Fruit fly (Drosophila melanogaster) whole organism: Measurements from ENCODE around the gene CG17239.

ENCODE experiments used
- CG8478 ChIP-seq: fragments of >200 bp; optimal IDR thresholded peaks from 2 replicates; lab custom pipeline; 2018; ENCODE audit warnings: inconsistent platforms
- Dll ChIP-seq: fragments of >200 bp; optimal IDR thresholded peaks from 2 replicates; lab custom pipeline; 2017
- EcR ChIP-seq, 2 experiments: fragments of >200 bp; optimal IDR thresholded peaks; 2 replicates each; lab custom pipeline; 2017; ENCODE audit warnings: missing biosample characterization in 2 of 2, missing genetic modification characterization in 2 of 2, missing genetic modification reagents in 2 of 2
- pan ChIP-seq: fragments of >200 bp; optimal IDR thresholded peaks from 2 replicates; lab custom pipeline; 2017
- psq ChIP-seq: fragments of >200 bp; optimal IDR thresholded peaks from 2 replicates; lab custom pipeline; 2017
- usp ChIP-seq: fragments of >200 bp; optimal IDR thresholded peaks from 2 replicates; lab custom pipeline; 2017; ENCODE audit warnings: missing biosample characterization, missing genetic modification characterization, mixed read lengths

Gene CG17239

DNA sequence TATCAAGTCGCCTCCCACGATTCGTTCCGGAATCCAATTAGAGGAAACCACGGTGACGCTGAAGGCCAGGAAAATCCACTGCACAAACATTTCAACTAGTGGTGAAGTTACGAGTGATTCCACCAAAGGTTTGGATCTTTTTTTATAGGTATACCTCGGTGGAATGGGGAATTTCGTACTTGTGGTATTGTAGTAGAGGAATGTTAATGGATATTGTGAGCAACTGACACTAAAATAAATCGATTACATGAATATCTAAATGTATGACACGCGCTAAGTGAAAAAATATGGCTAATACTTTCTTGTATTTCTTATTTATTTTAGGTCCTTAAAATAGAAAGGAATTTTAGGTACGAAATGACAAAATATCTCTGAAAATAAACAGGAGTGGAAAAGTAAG is at the start of gene CG17239:
CG17239 (minus strand) TSS at position 101 of the 400 bp plus-strand sequence.
- no peak for TF ChIP-seq EcR (GFP tag; optimal IDR thresholded peaks at IDR 0.05; lab: Kevin White, UChicago)

DNA sequence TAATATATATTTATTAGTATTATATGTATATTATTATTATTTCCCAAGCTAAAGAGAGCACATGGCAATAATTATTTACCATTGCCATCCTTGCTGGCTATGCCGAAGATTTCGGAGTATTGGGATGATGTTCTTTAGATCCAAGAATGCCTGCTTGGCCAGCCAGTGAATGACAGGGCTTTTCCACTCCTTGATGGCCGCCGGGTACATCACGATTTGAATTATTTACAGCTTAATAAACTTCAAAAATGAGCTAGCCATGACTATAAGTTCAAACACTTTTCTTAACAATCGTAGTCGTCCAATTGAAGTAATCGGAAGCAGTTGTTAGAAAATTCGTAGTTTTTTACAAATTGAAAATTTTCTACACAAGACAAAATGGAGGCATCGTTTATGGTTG is 47.7 kb upstream of the CG17239 start, which contains the start of gene CG31949:
CG31949 (plus strand) TSS at position 301 of the 400 bp plus-strand sequence.
- TF ChIP-seq pan (no peak), usp (GFP tag; lab: Kevin White, UChicago) (no peak), EcR (GFP tag; optimal IDR thresholded peaks at IDR 0.05; lab: Kevin White, UChicago) (no peak), CG8478 (lab: Kevin White, UChicago) (no peak), Dll (no peak), psq (lab: Kevin White, UChicago) (no peak)

DNA sequence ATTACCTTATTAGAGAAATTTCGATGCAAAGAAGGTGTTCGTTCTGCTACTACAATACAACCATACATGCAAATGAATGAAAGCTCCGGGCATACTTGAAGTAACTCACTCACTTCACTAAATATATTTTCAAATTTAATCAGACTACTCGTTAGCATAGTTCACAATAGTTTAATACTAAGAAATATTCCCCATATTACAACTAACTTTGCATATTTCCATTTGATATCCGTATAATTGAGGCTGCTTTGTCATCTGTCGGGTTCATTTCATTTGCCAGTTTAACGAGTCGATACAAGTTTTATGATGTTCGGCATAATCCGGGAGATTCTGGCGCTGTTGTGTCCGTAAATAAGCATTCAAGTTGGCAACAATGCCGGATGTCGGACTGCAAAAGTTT is 38.5 kb upstream of the CG17239 start, which contains the start of gene robl22E:
robl22E (minus strand) TSS at position 101 of the 400 bp plus-strand sequence.
- no peak for TF ChIP-seq CG8478 (lab: Kevin White, UChicago)
- TF ChIP-seq usp (GFP tag; lab: Kevin White, UChicago) = no peak
- TF ChIP-seq Dll = no peak
- no peak for TF ChIP-seq psq (lab: Kevin White, UChicago)
- TF ChIP-seq EcR (GFP tag; optimal IDR thresholded peaks at IDR 0.05; lab: Kevin White, UChicago) = no peak
- no peak for TF ChIP-seq pan

DNA sequence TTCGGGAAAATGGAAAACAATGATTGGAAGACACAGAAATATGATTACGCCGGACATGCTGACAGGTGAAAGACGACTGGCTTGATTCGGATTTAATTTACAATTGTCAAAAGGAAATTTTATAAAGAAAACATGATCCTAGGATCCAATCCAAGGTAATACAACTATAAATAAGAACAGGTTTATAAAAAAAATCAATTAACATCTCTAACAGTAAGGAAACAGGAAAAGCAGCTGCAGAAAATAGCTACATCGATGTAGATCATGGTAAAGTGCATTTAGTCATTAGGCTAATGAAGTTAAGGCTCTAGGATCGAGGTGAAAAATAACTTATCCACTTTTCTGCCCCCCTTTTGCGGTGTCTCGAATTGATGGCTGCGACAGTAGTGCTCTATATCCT is 37.2 kb upstream of the CG17239 start, which contains the start of gene CG17237:
CG17237 (minus strand) TSS at position 101 of the 400 bp plus-strand sequence.
- TF ChIP-seq Dll (no peak), usp (GFP tag; lab: Kevin White, UChicago) (no peak), psq (lab: Kevin White, UChicago) (no peak), pan (no peak), CG8478 (lab: Kevin White, UChicago) (no peak), EcR (GFP tag; optimal IDR thresholded peaks at IDR 0.05; lab: Kevin White, UChicago) (no peak)

DNA sequence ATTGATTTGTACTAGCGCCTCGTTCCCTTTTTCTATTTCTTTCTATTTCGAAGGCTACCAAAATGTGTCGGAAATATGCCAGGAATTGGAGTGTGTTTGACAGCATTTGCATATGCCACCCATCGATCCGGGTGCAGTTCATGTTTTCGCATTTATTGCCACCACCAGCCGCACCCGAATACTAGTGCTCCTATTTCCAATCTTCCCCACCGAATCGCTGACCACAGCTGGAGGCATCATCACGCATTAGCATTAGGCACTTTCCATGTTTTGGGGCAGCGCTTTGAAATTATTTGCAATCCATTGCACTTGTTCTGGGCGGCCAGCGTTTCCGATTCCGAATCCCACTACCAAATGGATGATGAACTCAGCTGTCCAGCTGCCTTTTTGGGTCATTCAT is 35.7 kb upstream of the CG17239 start, which contains the start of gene CG42658:
CG42658 (minus strand) TSS at position 101 of the 400 bp plus-strand sequence.
- no peak for TF ChIP-seq psq (lab: Kevin White, UChicago)
- TF ChIP-seq usp (GFP tag; lab: Kevin White, UChicago) = no peak
- TF ChIP-seq Dll = no peak
- TF ChIP-seq EcR (GFP tag; optimal IDR thresholded peaks at IDR 0.05; lab: Kevin White, UChicago) = no peak
- TF ChIP-seq CG8478 (lab: Kevin White, UChicago) = no peak

DNA sequence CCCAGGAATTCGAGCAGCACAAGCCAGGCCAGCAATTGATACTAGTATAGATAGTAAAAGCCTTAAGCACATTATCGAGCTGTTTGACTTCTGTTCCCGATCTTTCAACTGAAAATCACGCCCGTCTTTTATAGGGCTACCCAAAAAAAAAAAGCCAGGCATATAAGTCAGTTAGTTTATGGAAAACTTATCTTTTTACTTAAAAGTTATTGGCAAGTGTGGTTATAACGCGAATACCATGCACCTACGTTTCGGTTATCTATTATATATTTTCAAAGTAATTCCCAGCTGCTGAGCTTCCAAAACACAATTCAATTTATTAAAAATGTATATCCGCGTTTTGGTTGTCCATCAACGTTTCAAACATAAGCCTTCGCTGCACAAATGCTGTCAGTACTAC is 34.6 kb upstream of the CG17239 start, which contains the start of gene CG31681:
CG31681 (minus strand) TSS at position 101 of the 400 bp plus-strand sequence.
- TF ChIP-seq usp (GFP tag; lab: Kevin White, UChicago) (no peak), pan (no peak), psq (lab: Kevin White, UChicago) (no peak), EcR (GFP tag; optimal IDR thresholded peaks at IDR 0.05; lab: Kevin White, UChicago) (no peak), CG8478 (lab: Kevin White, UChicago) (no peak), Dll (no peak)

DNA sequence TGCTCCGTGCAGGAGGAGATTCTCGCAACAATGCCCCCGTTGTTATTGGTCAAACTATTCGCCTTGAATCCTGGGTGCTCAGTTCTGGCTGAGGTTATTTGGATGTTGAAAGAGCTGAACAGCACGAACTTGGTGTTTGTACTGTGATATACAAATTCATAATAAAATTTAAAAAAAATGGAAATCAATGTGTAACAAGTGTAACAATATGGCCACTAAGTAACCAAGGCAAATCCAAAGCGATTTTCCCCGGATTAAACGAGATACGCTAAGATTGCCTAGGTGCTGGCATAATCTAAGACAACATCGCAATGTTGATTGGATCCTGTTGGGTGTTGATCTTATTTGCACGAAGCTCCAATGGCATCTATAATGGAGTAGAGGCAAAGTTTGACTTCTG is 32.7 kb upstream of the CG17239 start, which contains the start of gene CG4271:
CG4271 (plus strand) TSS at position 301 of the 400 bp plus-strand sequence.
- TF ChIP-seq pan = no peak
- no peak for TF ChIP-seq psq (lab: Kevin White, UChicago)
- no peak for TF ChIP-seq usp (GFP tag; lab: Kevin White, UChicago)
- no peak for TF ChIP-seq Dll
- no peak for TF ChIP-seq EcR (GFP tag; optimal IDR thresholded peaks at IDR 0.05; lab: Kevin White, UChicago)
- TF ChIP-seq CG8478 (lab: Kevin White, UChicago) = no peak

DNA sequence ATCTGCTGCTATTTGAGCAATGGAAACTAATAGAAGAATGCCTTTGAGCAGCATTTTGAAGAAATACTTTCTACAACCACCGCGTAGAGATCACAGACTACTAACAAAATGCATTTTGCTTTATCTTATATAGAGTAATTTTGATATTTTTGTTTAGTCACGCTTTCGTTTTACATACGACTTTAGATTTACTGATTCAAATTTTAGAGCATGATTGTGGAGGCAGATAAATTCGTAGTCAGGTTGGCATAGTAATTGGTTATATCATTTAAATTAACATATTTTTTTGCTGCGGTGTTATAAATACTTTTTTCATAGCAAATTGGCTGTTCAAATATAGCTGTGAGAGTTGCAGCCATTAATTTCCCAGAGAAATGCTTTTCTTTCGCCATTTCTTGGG is 16.9 kb upstream of the CG17239 start, which contains the start of gene CG17242:
CG17242 (minus strand) TSS at position 101 of the 400 bp plus-strand sequence.
- TF ChIP-seq usp (GFP tag; lab: Kevin White, UChicago) = no peak
- no peak for TF ChIP-seq Dll
- TF ChIP-seq psq (lab: Kevin White, UChicago) = no peak
- TF ChIP-seq pan = no peak

DNA sequence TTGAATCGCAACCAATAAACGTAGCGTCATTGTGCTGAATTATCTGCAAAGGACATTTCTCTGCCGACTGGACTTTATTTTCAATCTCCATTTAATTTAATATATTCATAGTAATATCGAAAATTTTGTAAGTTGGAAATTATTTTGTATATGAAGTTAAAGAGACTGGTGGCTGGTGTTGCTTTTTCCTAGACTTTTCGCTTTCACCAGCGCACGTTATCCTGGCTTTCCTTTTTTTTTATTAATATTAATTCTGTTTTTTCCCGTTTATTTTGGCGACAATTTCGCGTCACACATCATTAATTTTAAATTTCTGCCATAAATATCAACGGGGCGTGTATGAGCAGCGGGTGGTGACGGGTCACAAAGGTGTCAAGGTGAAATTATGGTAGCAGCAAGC is 13.1 kb upstream of the CG17239 start, which contains the start of gene CG34049:
CG34049 (minus strand) TSS at position 101 of the 400 bp plus-strand sequence.
- TF ChIP-seq Dll (no peak), EcR (GFP tag; optimal IDR thresholded peaks at IDR 0.05; lab: Kevin White, UChicago) (no peak), CG8478 (lab: Kevin White, UChicago) (no peak), psq (lab: Kevin White, UChicago) (no peak), usp (GFP tag; lab: Kevin White, UChicago) (no peak)

DNA sequence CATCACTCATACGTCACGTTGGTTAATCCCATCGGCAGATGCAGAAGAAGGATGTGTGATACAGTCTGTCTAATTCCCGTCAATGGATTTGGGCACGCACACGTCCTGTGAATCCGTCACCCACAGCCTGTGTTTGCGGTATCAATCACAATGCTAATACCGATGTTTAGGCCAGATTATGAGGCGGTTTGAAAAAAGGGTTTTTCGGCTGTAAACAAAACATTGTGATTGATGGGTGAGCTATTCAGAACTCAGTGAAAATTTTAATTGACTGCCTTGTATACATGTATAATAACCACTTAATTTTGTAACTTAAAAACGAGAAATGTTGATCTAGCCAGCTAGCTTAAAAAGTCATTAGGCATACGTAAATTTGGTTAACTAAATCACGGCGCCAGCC is 11.0 kb upstream of the CG17239 start, which contains the start of gene CG4270:
CG4270 (plus strand) TSS at position 301 of the 400 bp plus-strand sequence.
- TF ChIP-seq Dll (no peak), usp (GFP tag; lab: Kevin White, UChicago) (no peak), EcR (GFP tag; optimal IDR thresholded peaks at IDR 0.05; lab: Kevin White, UChicago) (no peak), pan (no peak), CG8478 (lab: Kevin White, UChicago) (no peak)

DNA sequence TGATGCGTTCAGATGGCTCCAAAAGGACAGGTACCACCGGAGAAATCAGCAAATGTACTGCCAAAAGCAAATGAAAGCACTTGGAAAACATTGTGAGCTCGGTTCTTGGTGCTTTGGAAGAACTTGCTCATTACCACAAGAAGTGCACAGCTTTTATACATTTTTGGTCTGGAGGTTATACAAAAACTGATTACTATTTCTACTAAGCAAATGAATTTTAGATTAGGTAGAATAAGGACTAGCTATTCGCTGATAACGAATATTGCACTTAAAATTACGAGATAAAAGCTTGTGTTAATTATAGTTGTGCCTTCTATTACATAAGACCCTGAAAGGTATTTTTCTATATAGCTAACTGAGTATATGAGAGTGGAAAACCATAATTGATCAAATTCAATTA is 2.8 kb upstream of the CG17239 start, which contains the start of gene Send1:
Send1 (minus strand) TSS at position 101 of the 400 bp plus-strand sequence.
- TF ChIP-seq Dll (no peak), CG8478 (lab: Kevin White, UChicago) (no peak), EcR (GFP tag; optimal IDR thresholded peaks at IDR 0.05; lab: Kevin White, UChicago) (no peak), psq (lab: Kevin White, UChicago) (no peak), usp (GFP tag; lab: Kevin White, UChicago) (no peak), pan (no peak)

DNA sequence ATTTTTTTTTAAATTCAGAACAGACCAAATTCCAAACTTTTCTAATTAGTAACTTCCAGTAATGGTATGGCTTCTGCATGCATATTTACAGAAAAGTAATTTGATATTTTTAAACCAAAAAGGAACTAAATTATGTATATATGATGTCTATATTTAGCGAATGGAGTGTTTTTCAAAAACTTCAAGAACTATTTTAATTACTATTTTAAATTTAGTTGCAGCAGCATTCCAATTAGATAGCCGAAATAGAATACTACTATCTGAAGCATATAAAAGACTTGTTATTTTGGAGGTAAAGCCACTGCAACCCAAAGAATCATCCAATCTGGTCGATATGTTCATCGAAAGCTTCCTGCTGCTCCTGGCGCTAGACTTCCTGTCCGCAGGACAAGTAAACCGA is 604 bp upstream of the CG17239 start, which contains the start of gene CG17234:
CG17234 (plus strand) TSS at position 301 of the 400 bp plus-strand sequence.
- TF ChIP-seq pan = no peak
- TF ChIP-seq usp (GFP tag; lab: Kevin White, UChicago) = no peak
- TF ChIP-seq psq (lab: Kevin White, UChicago) = no peak
- TF ChIP-seq CG8478 (lab: Kevin White, UChicago) = no peak
- no peak for TF ChIP-seq EcR (GFP tag; optimal IDR thresholded peaks at IDR 0.05; lab: Kevin White, UChicago)
- no peak for TF ChIP-seq Dll
